Fruit fly (Drosophila melanogaster) whole organism, wandering third instar larva: ENCODE data around the gene CG13032.

Source experiments
- Abd-B ChIP-seq: fragments of >200 bp; optimal IDR thresholded peaks from 2 replicates; lab custom pipeline; 2017; ENCODE audit warnings: missing biosample characterization, missing genetic modification characterization
- CG32264 ChIP-seq: fragments of 200-800 bp; sonication (Bioruptor generic); optimal IDR thresholded peaks from 2 replicates; lab custom pipeline; 2016; ENCODE audit warnings: missing biosample characterization, missing genetic modification characterization
- CG9705 ChIP-seq: fragments of 200-800 bp; sonication (Bioruptor generic); optimal IDR thresholded peaks from 2 replicates; lab custom pipeline; 2018; ENCODE audit warnings: missing biosample characterization, mild to moderate bottlenecking, missing genetic modification characterization
- CrebA ChIP-seq: fragments of 200-800 bp; sonication (Bioruptor generic); optimal IDR thresholded peaks from 2 replicates; lab custom pipeline; 2016; ENCODE audit warnings: missing biosample characterization, mild to moderate bottlenecking, missing genetic modification characterization, borderline replicate concordance
- Dfd ChIP-seq: fragments of >200 bp; optimal IDR thresholded peaks from 2 replicates; lab custom pipeline; 2017; ENCODE audit warnings: missing biosample characterization, missing genetic modification characterization
- Dif ChIP-seq: fragments of 200-275, 200-300 bp; sonication (Bioruptor generic); optimal IDR thresholded peaks from 2 replicates; lab custom pipeline; 2018; ENCODE audit warnings: missing biosample characterization, missing genetic modification characterization; ENCODE audit not compliant: partially characterized antibody
- HLH106 ChIP-seq: fragments of 200-800 bp; optimal IDR thresholded peaks from 3 replicates; lab custom pipeline; 2019; ENCODE audit warnings: missing biosample characterization, mild to moderate bottlenecking, missing genetic modification characterization, moderate library complexity
- Hnf4 ChIP-seq: fragments of 200-800 bp; sonication (Bioruptor generic); optimal IDR thresholded peaks from 2 replicates; lab custom pipeline; 2016; ENCODE audit warnings: missing biosample characterization, mild to moderate bottlenecking, missing genetic modification characterization
- Hr83 ChIP-seq: fragments of 200-300 bp; sonication (Bioruptor generic); optimal IDR thresholded peaks from 2 replicates; lab custom pipeline; 2016; ENCODE audit warnings: missing biosample characterization, mild to moderate bottlenecking, missing genetic modification characterization, moderate library complexity; ENCODE audit not compliant: poor library complexity, severe bottlenecking
- Jra ChIP-seq: sonication (Bioruptor generic); optimal IDR thresholded peaks from 2 replicates; lab custom pipeline; 2016; ENCODE audit warnings: missing biosample characterization, missing genetic modification characterization
- Mio ChIP-seq: sonication (Bioruptor generic); optimal IDR thresholded peaks from 2 replicates; lab custom pipeline; 2016; ENCODE audit warnings: missing biosample characterization, missing genetic modification characterization
- Myc ChIP-seq: fragments of >200 bp; optimal IDR thresholded peaks from 2 replicates; lab custom pipeline; 2017
- N ChIP-seq: fragments of >200 bp; optimal IDR thresholded peaks from 2 replicates; lab custom pipeline; 2018; ENCODE audit warnings: missing biosample characterization, missing external identifiers, missing genetic modification characterization
- OdsH ChIP-seq: fragments of 200-800 bp; sonication (Bioruptor generic); optimal IDR thresholded peaks from 2 replicates; lab custom pipeline; 2016; ENCODE audit warnings: missing biosample characterization, mild to moderate bottlenecking, missing genetic modification characterization
- Rel ChIP-seq, 2 experiments: fragments of 200-800 bp; sonication (Bioruptor generic) in 1 of 2; optimal IDR thresholded peaks; 2 replicates in 1 of 2; 3 replicates in 1 of 2; lab custom pipeline; 2016 to 2019; ENCODE audit warnings: mild to moderate bottlenecking in 2 of 2, missing biosample characterization in 2 of 2, missing genetic modification characterization in 2 of 2, moderate library complexity in 1 of 2
- Sp1 ChIP-seq: fragments of 200-800 bp; sonication (Bioruptor generic); optimal IDR thresholded peaks from 3 replicates; lab custom pipeline; 2019; ENCODE audit warnings: missing biosample characterization, mild to moderate bottlenecking, missing genetic modification characterization, moderate library complexity
- Vsx2 ChIP-seq: fragments of 200-300, 225-300 bp; sonication (Bioruptor generic); optimal IDR thresholded peaks from 2 replicates; lab custom pipeline; 2018; ENCODE audit warnings: missing biosample characterization, missing genetic modification characterization; ENCODE audit not compliant: partially characterized antibody
- br ChIP-seq: fragments of 200-800 bp; sonication (Bioruptor generic); optimal IDR thresholded peaks from 2 replicates; lab custom pipeline; 2016; ENCODE audit warnings: missing biosample characterization, missing genetic modification characterization
- brk ChIP-seq: fragments of 200-800 bp; sonication (Bioruptor generic); optimal IDR thresholded peaks from 2 replicates; lab custom pipeline; 2016; ENCODE audit warnings: missing biosample characterization, mild to moderate bottlenecking, missing genetic modification characterization
- dl ChIP-seq, 2 experiments: fragments of 175-275, 200-275 bp in 1 of 2; fragments of 200-275 bp in 1 of 2; sonication (Bioruptor generic); optimal IDR thresholded peaks; lab custom pipeline; 2018; ENCODE audit warnings: mild to moderate bottlenecking in 2 of 2, missing biosample characterization in 2 of 2, missing genetic modification characterization in 2 of 2, moderate library complexity in 2 of 2; ENCODE audit not compliant: partially characterized antibody in 2 of 2, insufficient read depth in 1 of 2
- dmrt93B ChIP-seq: fragments of 200-800 bp; sonication (Bioruptor generic); optimal IDR thresholded peaks from 2 replicates; lab custom pipeline; 2018; ENCODE audit warnings: missing biosample characterization, mild to moderate bottlenecking, missing genetic modification characterization
- dsf ChIP-seq: sonication (Bioruptor generic); optimal IDR thresholded peaks from 2 replicates; lab custom pipeline; 2016; ENCODE audit warnings: missing biosample characterization, missing genetic modification characterization, borderline replicate concordance
- ey ChIP-seq: fragments of 200-800 bp; sonication (Bioruptor generic); optimal IDR thresholded peaks from 2 replicates; lab custom pipeline; 2016; ENCODE audit warnings: missing biosample characterization, missing genetic modification characterization
- foxo ChIP-seq, 2 experiments: fragments of 200-800 bp; sonication (Bioruptor generic); optimal IDR thresholded peaks; 2 replicates in 1 of 2; 3 replicates in 1 of 2; lab custom pipeline; 2016 to 2017; ENCODE audit warnings: missing biosample characterization in 2 of 2, missing genetic modification characterization in 2 of 2
- fru ChIP-seq: fragments of 200-800 bp; sonication (Bioruptor generic); optimal IDR thresholded peaks from 3 replicates; lab custom pipeline; 2016; ENCODE audit warnings: missing biosample characterization, mild to moderate bottlenecking, missing genetic modification characterization
- h ChIP-seq: fragments of 200-800 bp; sonication (Bioruptor generic); optimal IDR thresholded peaks from 3 replicates; lab custom pipeline; 2016; ENCODE audit warnings: missing biosample characterization, mild to moderate bottlenecking, missing genetic modification characterization
- jim ChIP-seq: fragments of 175-275, 200-325 bp; sonication (Bioruptor generic); optimal IDR thresholded peaks from 2 replicates; lab custom pipeline; 2016; ENCODE audit warnings: missing biosample characterization, mild to moderate bottlenecking, missing genetic modification characterization
- lola ChIP-seq: fragments of >200 bp; optimal IDR thresholded peaks from 2 replicates; lab custom pipeline; 2017; ENCODE audit warnings: missing biosample characterization, missing genetic modification characterization
- pan ChIP-seq: fragments of >200 bp; optimal IDR thresholded peaks from 2 replicates; lab custom pipeline; 2017
- psq ChIP-seq: fragments of 200-800 bp; sonication (Bioruptor generic); optimal IDR thresholded peaks from 3 replicates; lab custom pipeline; 2017; ENCODE audit warnings: missing biosample characterization, mild to moderate bottlenecking, missing genetic modification characterization, moderate library complexity
- rgr ChIP-seq: fragments of 200-800 bp; sonication (Bioruptor generic); optimal IDR thresholded peaks from 3 replicates; lab custom pipeline; 2016; ENCODE audit warnings: missing biosample characterization, mild to moderate bottlenecking, missing genetic modification characterization
- sage ChIP-seq: fragments of 200-800 bp; sonication (Bioruptor generic); optimal IDR thresholded peaks from 2 replicates; lab custom pipeline; 2016; ENCODE audit warnings: missing biosample characterization, mild to moderate bottlenecking, missing genetic modification characterization
- sv ChIP-seq: fragments of 200-800 bp; sonication (Bioruptor generic); optimal IDR thresholded peaks from 3 replicates; lab custom pipeline; 2016; ENCODE audit warnings: missing biosample characterization, missing genetic modification characterization
- tai ChIP-seq: sonication (Bioruptor generic); optimal IDR thresholded peaks from 2 replicates; lab custom pipeline; 2016; ENCODE audit warnings: missing biosample characterization, missing genetic modification characterization
- usp ChIP-seq: fragments of >200 bp; optimal IDR thresholded peaks from 2 replicates; lab custom pipeline; 2017; ENCODE audit warnings: missing biosample characterization, missing genetic modification characterization
- woc ChIP-seq: sonication (Bioruptor generic); optimal IDR thresholded peaks from 2 replicates; lab custom pipeline; 2016; ENCODE audit warnings: missing biosample characterization, mild to moderate bottlenecking, missing genetic modification characterization

The CG13032 gene

DNA sequence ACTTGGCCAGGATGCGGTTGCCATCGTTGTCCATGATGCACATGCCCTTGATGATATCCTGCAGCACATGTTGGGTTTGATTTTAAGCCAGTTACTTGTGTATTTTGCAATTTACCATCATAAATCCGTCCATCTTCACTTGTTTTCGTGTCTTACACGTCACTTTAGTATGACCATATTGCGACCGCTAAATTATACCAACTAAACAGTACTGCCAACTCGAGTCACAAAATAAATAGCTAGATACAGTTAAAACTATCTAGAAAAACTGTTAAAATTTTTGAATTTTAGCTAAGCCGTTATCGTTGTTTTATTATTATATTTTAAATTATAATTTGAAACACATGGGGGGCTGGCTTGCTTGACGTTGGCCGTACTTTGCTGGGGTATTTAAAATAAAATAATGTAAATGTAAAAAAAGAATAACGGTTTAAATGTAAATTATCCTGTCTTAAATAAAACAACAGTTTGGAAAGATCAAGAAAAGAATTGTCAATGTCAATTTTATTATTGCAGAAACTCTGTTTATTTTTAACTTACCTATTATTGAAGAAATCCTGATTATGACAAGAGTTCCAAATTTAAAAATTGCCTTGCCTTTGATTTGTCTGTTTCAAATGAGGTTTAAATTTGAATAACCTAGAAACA lies at the start of gene CG13032, which contains the start of gene zetaCOP:
TSS of gene CG13032 (plus strand) at position 598 of the 648 bp plus-strand sequence.
TSS of gene zetaCOP (minus strand) at position 189 of the 648 bp plus-strand sequence.
- TF ChIP-seq Sp1 (GFP tag; lab: Kevin White, UChicago) (no peak), Rel (GFP tag; optimal IDR thresholded peaks at IDR 0.05; lab: Kevin White, UChicago) (no peak), Rel (tag; optimal IDR thresholded peaks at IDR 0.05; lab: Kevin White, UChicago) (no peak), psq (GFP tag; lab: Kevin White, UChicago) (no peak), CG9705 (GFP tag; lab: Kevin White, UChicago) (no peak), sage (GFP tag; lab: Kevin White, UChicago) (peak; percentile 10), Abd-B (GFP tag; lab: Kevin White, UChicago) (no peak), Myc (lab: Kevin White, UChicago) (peak; percentile 51), dsf (GFP tag; lab: Kevin White, UChicago) (no peak), rgr (GFP tag; lab: Kevin White, UChicago) (peak; percentile 34), jim (no peak), pan (lab: Kevin White, UChicago) (no peak)
- TF ChIP-seq, all 38 proteins: peak for 3

DNA sequence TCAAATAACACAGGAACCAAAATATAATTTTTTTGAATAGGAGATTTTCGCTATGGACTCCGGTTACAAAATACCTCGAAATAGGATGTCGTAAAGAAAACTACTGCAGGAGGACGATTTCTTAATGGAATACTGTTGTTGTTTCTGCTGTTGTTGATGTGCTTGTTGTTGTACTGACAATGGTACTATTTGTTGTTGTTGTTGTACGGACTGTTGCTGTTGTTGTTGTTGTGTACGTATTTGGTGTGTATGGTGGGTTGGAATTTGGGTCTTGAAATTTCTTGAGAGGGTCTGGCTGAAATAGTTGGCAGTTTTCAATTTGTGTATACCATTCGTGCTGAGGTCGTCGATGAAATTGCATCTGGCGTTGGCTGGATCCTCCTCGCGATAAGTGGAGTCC lies 47.6 kb upstream of the CG13032 start:
- TF ChIP-seq fru (GFP tag; lab: Kevin White, UChicago) (no peak), br (no peak), psq (GFP tag; lab: Kevin White, UChicago) (no peak), woc (GFP tag; lab: Kevin White, UChicago) (no peak), HLH106 (no peak), dl (GFP tag; optimal IDR thresholded peaks at IDR 0.05; lab: Kevin White, UChicago; ENCODE audit: insufficient read depth in 1 of 2, partially characterized antibody in 2 of 2) (no peak), Abd-B (GFP tag; lab: Kevin White, UChicago) (no peak), tai (GFP tag; lab: Kevin White, UChicago) (no peak), foxo (GFP tag; optimal IDR thresholded peaks at IDR 0.05; lab: Kevin White, UChicago) (no peak), sv (GFP tag; lab: Kevin White, UChicago) (no peak), N (GFP tag; lab: Kevin White, UChicago) (no peak), rgr (GFP tag; lab: Kevin White, UChicago) (no peak), ey (GFP tag; lab: Kevin White, UChicago) (no peak)

DNA sequence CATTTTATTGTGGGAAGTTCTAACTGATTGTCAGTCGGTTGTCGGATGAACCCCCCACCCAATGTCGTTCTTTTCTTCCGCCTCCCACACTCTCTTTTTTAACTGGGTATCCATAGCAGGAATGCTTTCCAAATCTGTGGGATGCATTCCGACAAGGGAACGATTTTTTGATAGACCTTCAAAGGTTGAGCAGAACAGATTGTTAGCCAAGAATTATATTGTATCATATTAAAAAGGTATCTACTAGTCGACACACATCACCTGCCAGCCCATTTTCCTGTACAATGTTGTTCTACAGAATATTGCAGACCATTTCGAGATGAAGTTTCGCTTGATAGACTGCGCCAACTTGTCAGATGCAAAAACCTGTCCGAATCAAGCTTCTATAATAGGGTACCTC lies 44.0 kb upstream of the CG13032 start:
- TF ChIP-seq lola (GFP tag; lab: Kevin White, UChicago) (no peak), brk (no peak), Sp1 (GFP tag; lab: Kevin White, UChicago) (no peak), rgr (GFP tag; lab: Kevin White, UChicago) (no peak), Hnf4 (GFP tag; lab: Kevin White, UChicago) (no peak), Hr83 (no peak), Dfd (GFP tag; lab: Kevin White, UChicago) (no peak), ey (GFP tag; lab: Kevin White, UChicago) (no peak), HLH106 (no peak), foxo (GFP tag; optimal IDR thresholded peaks at IDR 0.05; lab: Kevin White, UChicago) (no peak), dmrt93B (GFP tag; lab: Kevin White, UChicago) (no peak), Myc (lab: Kevin White, UChicago) (no peak)

DNA sequence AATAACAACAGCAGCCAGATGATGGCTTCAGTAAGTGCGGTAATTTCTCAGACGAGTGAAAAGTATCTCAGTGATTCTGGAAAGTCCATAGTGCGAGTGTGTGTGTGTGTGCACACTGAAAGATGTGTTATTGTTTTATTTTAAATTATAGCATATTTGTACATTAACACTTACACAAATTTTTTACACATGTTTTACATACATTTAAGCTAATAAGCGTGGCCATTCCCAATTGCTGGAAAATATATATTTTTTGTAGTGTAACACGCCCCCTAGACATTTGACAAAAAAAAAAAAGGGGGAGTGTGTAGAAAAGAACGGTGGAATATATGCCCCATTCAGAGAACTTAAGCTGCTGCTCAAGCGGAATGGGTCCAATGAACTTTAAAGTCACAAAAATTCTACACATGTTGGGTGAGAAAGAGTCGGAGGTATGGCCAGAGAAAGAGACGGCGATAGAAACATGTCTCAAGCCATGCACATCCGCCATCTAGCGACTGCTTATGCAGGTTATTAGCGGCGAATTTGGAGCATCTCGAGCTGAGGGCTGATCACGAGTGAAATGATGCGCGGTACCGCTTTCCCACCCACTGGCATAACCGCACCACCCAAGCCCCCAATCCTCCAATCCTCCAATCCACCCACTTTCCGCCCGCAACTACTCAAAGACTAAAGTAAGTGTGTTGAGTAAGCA lies 41.8 kb upstream of the CG13032 start:
- TF ChIP-seq OdsH, result no peak
- TF ChIP-seq, all 38 proteins: peak for 0

DNA sequence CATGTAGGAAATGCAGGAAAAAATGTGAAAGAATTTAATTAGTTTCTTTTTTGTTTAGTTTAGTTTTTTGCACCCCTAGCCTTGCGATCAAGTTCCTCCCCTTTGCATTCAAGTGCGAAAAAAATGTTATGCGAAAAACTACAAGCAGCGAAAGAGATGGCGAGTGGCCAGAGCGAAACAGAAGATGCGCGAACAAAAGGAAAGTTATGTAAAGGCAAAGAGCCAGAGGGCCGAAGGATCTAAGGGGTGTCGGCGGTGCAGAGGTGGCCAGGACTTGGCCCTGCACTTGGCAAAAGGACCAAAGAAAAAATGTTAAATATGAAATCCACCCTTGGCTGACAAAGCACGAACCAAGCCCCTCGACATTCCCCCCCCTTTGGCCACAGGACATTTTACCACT lies 39.7 kb upstream of the CG13032 start:
- no peak for TF ChIP-seq psq (GFP tag; lab: Kevin White, UChicago)
- no peak for TF ChIP-seq Hnf4 (GFP tag; lab: Kevin White, UChicago)
- TF ChIP-seq foxo (GFP tag; optimal IDR thresholded peaks at IDR 0.05; lab: Kevin White, UChicago), result no peak
- no peak for TF ChIP-seq rgr (GFP tag; lab: Kevin White, UChicago)
- TF ChIP-seq h (GFP tag; lab: Kevin White, UChicago), result no peak
- TF ChIP-seq Jra (GFP tag; lab: Kevin White, UChicago), result no peak
- TF ChIP-seq jim, result no peak
- TF ChIP-seq Dif, result no peak
- TF ChIP-seq Rel (GFP tag; optimal IDR thresholded peaks at IDR 0.05; lab: Kevin White, UChicago), result no peak
- no peak for TF ChIP-seq Rel (tag; optimal IDR thresholded peaks at IDR 0.05; lab: Kevin White, UChicago)
- no peak for TF ChIP-seq Mio (GFP tag; lab: Kevin White, UChicago)
- TF ChIP-seq brk, result no peak
- TF ChIP-seq br, result no peak
- TF ChIP-seq Myc (lab: Kevin White, UChicago), result no peak
- no peak for TF ChIP-seq Vsx2
- no peak for TF ChIP-seq OdsH
- no peak for TF ChIP-seq usp (GFP tag; lab: Kevin White, UChicago)
- no peak for TF ChIP-seq dmrt93B (GFP tag; lab: Kevin White, UChicago)
- TF ChIP-seq CG32264, result no peak
- TF ChIP-seq CrebA (GFP tag; lab: Kevin White, UChicago), result no peak
- TF ChIP-seq HLH106, result no peak
